Worm (Caenorhabditis elegans) whole organism, L4/young adult: Measurements from ENCODE around the gene T10D4.6.

Experiments used
- W03F9.2 ChIP-seq: fragments of 150-350 bp; optimal IDR thresholded peaks from 2 replicates; lab custom pipeline; 2014; ENCODE audit warnings: missing biosample characterization, missing genetic modification characterization
- dao-5 ChIP-seq: sonication (generic microtip); optimal IDR thresholded peaks from 2 replicates; lab custom pipeline; 2016; ENCODE audit warnings: missing genotype, missing genetic modification characterization, moderate library complexity, missing compliant biosample characterization
- him-1 ChIP-seq: sonication (generic microtip); optimal IDR thresholded peaks from 2 replicates; lab custom pipeline; 2016; ENCODE audit warnings: missing genotype, missing genetic modification reagents, missing genetic modification characterization, missing compliant biosample characterization

- TF ChIP-seq W03F9.2 (tag; lab: Kevin White, UChicago) (no peak), him-1 (tag; lab: Kevin White, UChicago) (no peak), dao-5 (no peak)
Measured at ce11 chrII:3070182-3070581, 49.0 kb upstream of the T10D4.6 start.
